Worm (Caenorhabditis elegans) whole organism, L4 larva: Measurements from ENCODE around the gene cdd-1.
A peak's percentile ranks its signal among the peaks of the same experiment; 100 is the strongest.

Source experiments
- F26F4.8 ChIP-seq: fragments of 200-800 bp; sonication (Bioruptor generic); conservative IDR thresholded peaks from 2 replicates; pipeline ENCODE4 v1.3.6; 2022; ENCODE audit warnings: missing genetic modification characterization, missing compliant biosample characterization
- F44E2.7 ChIP-seq: fragments of 200-800 bp; sonication (Bioruptor generic); IDR thresholded peaks from 2 replicates; pipeline ENCODE4 v2.1.2; 2022; ENCODE audit warnings: missing genetic modification characterization, missing compliant biosample characterization
- F49E8.2 ChIP-seq: sonication (generic microtip); optimal IDR thresholded peaks from 2 replicates; lab custom pipeline; 2016; ENCODE audit warnings: missing compliant biosample characterization, mild to moderate bottlenecking, missing genetic modification characterization, borderline replicate concordance
- T20F7.1 ChIP-seq: fragments of 200-800 bp; sonication (Bioruptor generic); optimal IDR thresholded peaks from 2 replicates; lab custom pipeline; 2018; ENCODE audit warnings: mild to moderate bottlenecking, missing genetic modification characterization, missing compliant biosample characterization
- Y105C5A.15 ChIP-seq: fragments of 200-800 bp; sonication (Bioruptor generic); IDR thresholded peaks from 2 replicates; pipeline ENCODE4 v1.3.6; 2022; ENCODE audit warnings: missing genetic modification characterization, missing compliant biosample characterization
- Y5F2A.4 ChIP-seq: fragments of 200-800 bp; sonication (Bioruptor generic); optimal IDR thresholded peaks from 2 replicates; lab custom pipeline; 2018; ENCODE audit warnings: mild to moderate bottlenecking, missing genetic modification characterization, missing compliant biosample characterization
- Y75B8A.6 ChIP-seq: fragments of 200-800 bp; sonication (Bioruptor generic); IDR thresholded peaks from 2 replicates; pipeline ENCODE4 v1.3.6; 2022; ENCODE audit warnings: missing genetic modification reagents, missing genetic modification characterization, missing compliant biosample characterization
- ZK337.2 ChIP-seq: fragments of 200-800 bp; sonication (Bioruptor generic); IDR thresholded peaks from 2 replicates; pipeline ENCODE4 v1.3.6; 2022; ENCODE audit warnings: missing genetic modification reagents, missing genetic modification characterization, missing compliant biosample characterization
- aly-2 ChIP-seq: sonication (generic microtip); optimal IDR thresholded peaks from 2 replicates; lab custom pipeline; 2018; ENCODE audit warnings: missing biosample characterization, missing genetic modification characterization
- ceh-62 ChIP-seq: sonication (generic microtip); optimal IDR thresholded peaks from 2 replicates; lab custom pipeline; 2017; ENCODE audit warnings: missing biosample characterization, missing genetic modification characterization
- ces-1 ChIP-seq: fragments of 150-350 bp; sonication (generic microtip); optimal IDR thresholded peaks from 4 replicates; lab custom pipeline; 2014; ENCODE audit warnings: missing biosample characterization, missing genetic modification reagents, missing genetic modification characterization
- ctbp-1 ChIP-seq: fragments of 200-800 bp; sonication (Bioruptor generic); IDR thresholded peaks from 2 replicates; pipeline ENCODE4 v1.3.6; 2022; ENCODE audit warnings: missing genetic modification reagents, missing genetic modification characterization, missing compliant biosample characterization
- daf-12 ChIP-seq: fragments of 150-350 bp; optimal IDR thresholded peaks from 2 replicates; lab custom pipeline; 2014; ENCODE audit warnings: missing biosample characterization, missing genetic modification reagents, missing genetic modification characterization
- daf-16 ChIP-seq, 3 experiments: sonication (generic microtip); optimal IDR thresholded peaks; 2 replicates each; lab custom pipeline; 2016 to 2017; ENCODE audit warnings: missing genetic modification characterization in 3 of 3, missing genetic modification reagents in 3 of 3, mild to moderate bottlenecking in 2 of 3, missing compliant biosample characterization in 2 of 3, missing biosample characterization in 1 of 3, moderate library complexity in 1 of 3
- dpl-1 ChIP-seq: fragments of 150-350 bp; optimal IDR thresholded peaks from 2 replicates; lab custom pipeline; 2014; ENCODE audit warnings: missing biosample characterization, missing genetic modification reagents, missing genetic modification characterization
- dve-1 ChIP-seq: sonication (generic microtip); optimal IDR thresholded peaks from 2 replicates; lab custom pipeline; 2017; ENCODE audit warnings: antibody characterized with exemption, mild to moderate bottlenecking, missing genetic modification characterization, missing compliant biosample characterization; ENCODE audit not compliant: insufficient read depth
- fkh-10 ChIP-seq: fragments of 150-350 bp; optimal IDR thresholded peaks from 2 replicates; lab custom pipeline; 2014; ENCODE audit warnings: missing biosample characterization, missing genetic modification reagents, missing genetic modification characterization
- hif-1 ChIP-seq, 2 experiments: sonication (generic microtip); optimal IDR thresholded peaks; 2 replicates each; lab custom pipeline; 2016 to 2017; ENCODE audit warnings: missing compliant biosample characterization in 2 of 2, missing genetic modification characterization in 2 of 2, missing genetic modification reagents in 2 of 2, missing genotype in 2 of 2, mild to moderate bottlenecking in 1 of 2
- hlh-11 ChIP-seq: fragments of 200-800 bp; sonication (Bioruptor generic); optimal IDR thresholded peaks from 2 replicates; lab custom pipeline; 2018; ENCODE audit warnings: mild to moderate bottlenecking, missing genetic modification characterization, missing compliant biosample characterization
- hlh-30 ChIP-seq: sonication (generic microtip); optimal IDR thresholded peaks from 2 replicates; lab custom pipeline; 2017; ENCODE audit warnings: antibody characterized with exemption, mild to moderate bottlenecking, missing genetic modification characterization, missing compliant biosample characterization; ENCODE audit not compliant: insufficient read depth
- hmg-1.1 ChIP-seq: fragments of 200-800 bp; sonication (Bioruptor generic); IDR thresholded peaks from 2 replicates; pipeline ENCODE4 v1.3.6; 2022; ENCODE audit warnings: missing genetic modification reagents, missing genetic modification characterization, missing compliant biosample characterization
- jun-1 ChIP-seq: fragments of 150-350 bp; optimal IDR thresholded peaks from 2 replicates; lab custom pipeline; 2014; ENCODE audit warnings: missing biosample characterization, missing genetic modification reagents, missing genetic modification characterization
- lin-38 ChIP-seq: fragments of 200-800 bp; sonication (Bioruptor generic); IDR thresholded peaks from 2 replicates; pipeline ENCODE4 v1.3.6; 2022; ENCODE audit warnings: missing genetic modification reagents, missing genetic modification characterization, missing compliant biosample characterization
- lin-39 ChIP-seq: fragments of 150-350 bp; optimal IDR thresholded peaks from 2 replicates; lab custom pipeline; 2014; ENCODE audit warnings: missing biosample characterization, missing genetic modification reagents, missing genetic modification characterization
- lsy-2 ChIP-seq, 2 experiments: fragments of 150-350 bp in 1 of 2; sonication (generic microtip) in 1 of 2; optimal IDR thresholded peaks; 2 replicates each; lab custom pipeline; 2014 to 2017; ENCODE audit warnings: missing biosample characterization in 2 of 2, missing genetic modification characterization in 2 of 2
- madf-5 ChIP-seq, 2 experiments: fragments of 200-800 bp; sonication (Bioruptor generic); IDR thresholded peaks; 2 replicates each; pipeline ENCODE4 v1.3.6; 2022; ENCODE audit warnings: missing compliant biosample characterization in 2 of 2, missing genetic modification characterization in 2 of 2
- mdl-1 ChIP-seq, 2 experiments: fragments of 150-350 bp in 1 of 2; sonication (generic microtip) in 1 of 2; optimal IDR thresholded peaks; 2 replicates each; lab custom pipeline; 2014 to 2017; ENCODE audit warnings: missing biosample characterization in 2 of 2, missing genetic modification characterization in 2 of 2
- mep-1 ChIP-seq: fragments of 150-350 bp; sonication (generic microtip); optimal IDR thresholded peaks from 3 replicates; lab custom pipeline; 2014; ENCODE audit warnings: missing biosample characterization, missing genetic modification characterization
- mes-2 ChIP-seq: sonication (generic microtip); optimal IDR thresholded peaks from 2 replicates; lab custom pipeline; 2016; ENCODE audit warnings: missing genotype, mild to moderate bottlenecking, missing genetic modification characterization, missing compliant biosample characterization; ENCODE audit not compliant: poor library complexity, severe bottlenecking
- mxl-2 ChIP-seq: fragments of 200-800 bp; sonication (Bioruptor generic); conservative IDR thresholded peaks from 2 replicates; pipeline ENCODE4 v1.3.6; 2022; ENCODE audit warnings: missing genetic modification reagents, missing genetic modification characterization, missing compliant biosample characterization
- mxl-3 ChIP-seq: fragments of 200-800 bp; sonication (Bioruptor generic); optimal IDR thresholded peaks from 2 replicates; lab custom pipeline; 2018; ENCODE audit warnings: mild to moderate bottlenecking, missing genetic modification characterization, missing compliant biosample characterization
- nhr-102 ChIP-seq: sonication (generic microtip); optimal IDR thresholded peaks from 2 replicates; lab custom pipeline; 2016; ENCODE audit warnings: mild to moderate bottlenecking, missing genetic modification characterization, moderate library complexity, missing compliant biosample characterization
- nhr-28 ChIP-seq: fragments of 150-350 bp; optimal IDR thresholded peaks from 2 replicates; lab custom pipeline; 2014; ENCODE audit warnings: missing biosample characterization, missing genetic modification characterization
- nhr-41 ChIP-seq: fragments of 200-800 bp; sonication (Bioruptor generic); IDR thresholded peaks from 2 replicates; pipeline ENCODE4 v1.3.6; 2022; ENCODE audit warnings: missing genetic modification reagents, missing genetic modification characterization, missing compliant biosample characterization
- nhr-42 ChIP-seq: fragments of 200-800 bp; sonication (Bioruptor generic); IDR thresholded peaks from 2 replicates; pipeline ENCODE4 v1.3.6; 2022; ENCODE audit warnings: missing genetic modification characterization, missing compliant biosample characterization
- nhr-6 ChIP-seq: fragments of 150-350 bp; optimal IDR thresholded peaks from 2 replicates; lab custom pipeline; 2014; ENCODE audit warnings: missing biosample characterization, missing genetic modification characterization
- rbr-2 ChIP-seq: sonication (generic microtip); optimal IDR thresholded peaks from 2 replicates; lab custom pipeline; 2016; ENCODE audit warnings: missing genotype, missing genetic modification characterization, missing compliant biosample characterization
- sdz-12 ChIP-seq: fragments of 200-800 bp; sonication (Bioruptor generic); optimal IDR thresholded peaks from 2 replicates; lab custom pipeline; 2018; ENCODE audit warnings: mild to moderate bottlenecking, missing genetic modification characterization, missing compliant biosample characterization
- unc-62 ChIP-seq, 3 experiments: fragments of 150-350 bp in 1 of 3; sonication (generic microtip); optimal IDR thresholded peaks in 2 of 3; peaks in 1 of 3; 1 replicate in 1 of 3; 2 replicates in 2 of 3; lab custom pipeline; 2014 to 2017; ENCODE audit warnings: missing biosample characterization in 3 of 3, missing genetic modification characterization in 3 of 3, missing genetic modification reagents in 3 of 3, missing genotype in 1 of 3
- zag-1 ChIP-seq: fragments of 150-350 bp; optimal IDR thresholded peaks from 2 replicates; lab custom pipeline; 2014; ENCODE audit warnings: missing biosample characterization, missing genetic modification characterization
- zfp-3 ChIP-seq: fragments of 200-800 bp; sonication (Bioruptor generic); conservative IDR thresholded peaks from 2 replicates; pipeline ENCODE4 v1.3.6; 2022; ENCODE audit warnings: missing genetic modification reagents, missing genetic modification characterization, missing compliant biosample characterization
- zip-11 ChIP-seq: fragments of 200-800 bp; sonication (Bioruptor generic); IDR thresholded peaks from 2 replicates; pipeline ENCODE4 v1.3.6; 2022; ENCODE audit warnings: missing genetic modification characterization, missing compliant biosample characterization
- zip-2 ChIP-seq: fragments of 150-350 bp; optimal IDR thresholded peaks from 2 replicates; lab custom pipeline; 2014; ENCODE audit warnings: missing biosample characterization, missing genetic modification characterization

cdd-1 gene

ce11 chrX:8255433-8255832 is 44.5 kb upstream of the cdd-1 start (continued):
- no peak for TF ChIP-seq ces-1 (GFP tag; lab: Kevin White, UChicago)
- TF ChIP-seq hlh-30 = peak; percentile 70

ce11 chrX:8252293-8252692 is 41.3 kb upstream of the cdd-1 start, which contains the start of gene M60.6:
M60.6 (minus strand) TSS chrX:8252458.
- TF ChIP-seq dve-1 (no peak), sdz-12 (GFP tag; lab: Kevin White, UChicago) (no peak), nhr-42 (GFP tag; lab: Robert Waterston, UW) (no peak), mep-1 (peak; percentile 10), unc-62 (GFP tag; optimal IDR thresholded peaks at IDR 0.05 in 1 of 2; lab: Kevin White, UChicago) (no peak), unc-62 (tag; optimal IDR thresholded peaks at IDR 0.05; lab: Kevin White, UChicago) (no peak), hlh-30 (no peak), ctbp-1 (GFP tag; lab: Robert Waterston, UW) (peak; percentile 58; the same call in 1 of the 2 replicates), nhr-28 (peak; percentile 7), zip-2 (tag; lab: Kevin White, UChicago) (no peak), Y105C5A.15 (GFP tag; lab: Robert Waterston, UW) (no peak), mes-2 (tag; lab: Kevin White, UChicago) (peak; percentile 9), zip-11 (no peak), aly-2 (no peak), T20F7.1 (GFP tag; lab: Kevin White, UChicago) (no peak), zag-1 (tag; lab: Kevin White, UChicago) (no peak), dpl-1 (GFP tag; lab: Kevin White, UChicago) (no peak), F26F4.8 (GFP tag; lab: Robert Waterston, UW) (no peak), mxl-3 (GFP tag; lab: Kevin White, UChicago) (peak; percentile 34), hmg-1.1 (GFP tag; lab: Robert Waterston, UW) (peak; percentile 56), ceh-62 (tag; lab: Kevin White, UChicago) (no peak), mxl-2 (GFP tag; lab: Robert Waterston, UW) (no peak), F49E8.2 (tag; lab: Kevin White, UChicago) (no peak), Y5F2A.4 (GFP tag; lab: Kevin White, UChicago) (no peak), nhr-102 (no peak), hif-1 (tag; optimal IDR thresholded peaks at IDR 0.05; lab: Kevin White, UChicago) (no peak), rbr-2 (tag; lab: Kevin White, UChicago) (peak; percentile 33), nhr-41 (GFP tag; lab: Robert Waterston, UW) (no peak), daf-12 (tag; lab: Kevin White, UChicago) (no peak), zfp-3 (GFP tag; lab: Robert Waterston, UW) (no peak), Y75B8A.6 (GFP tag; lab: Robert Waterston, UW) (no peak), fkh-10 (GFP tag; lab: Kevin White, UChicago) (peak; percentile 6), lsy-2 (tag; optimal IDR thresholded peaks at IDR 0.05; lab: Kevin White, UChicago) (peak in 1 of 2 experiments; percentile 20), madf-5 (GFP tag; IDR thresholded peaks at IDR 0.05; lab: Robert Waterston, UW) (no peak), F44E2.7 (GFP tag; lab: Robert Waterston, UW) (no peak), mdl-1 (tag; optimal IDR thresholded peaks at IDR 0.05; lab: Kevin White, UChicago) (no peak), nhr-6 (tag; lab: Kevin White, UChicago) (no peak), hlh-11 (tag; lab: Kevin White, UChicago) (peak; percentile 33), daf-16 (GFP tag; optimal IDR thresholded peaks at IDR 0.05; lab: Kevin White, UChicago) (no peak), daf-16 (tag; optimal IDR thresholded peaks at IDR 0.05; lab: Kevin White, UChicago) (no peak), lin-39 (tag; lab: Kevin White, UChicago) (no peak), jun-1 (no peak), ZK337.2 (GFP tag; lab: Robert Waterston, UW) (no peak), lin-38 (GFP tag; lab: Robert Waterston, UW) (no peak)
